Worm (Caenorhabditis elegans): ENCODE results near the gene C30F2.5.

DNA sequence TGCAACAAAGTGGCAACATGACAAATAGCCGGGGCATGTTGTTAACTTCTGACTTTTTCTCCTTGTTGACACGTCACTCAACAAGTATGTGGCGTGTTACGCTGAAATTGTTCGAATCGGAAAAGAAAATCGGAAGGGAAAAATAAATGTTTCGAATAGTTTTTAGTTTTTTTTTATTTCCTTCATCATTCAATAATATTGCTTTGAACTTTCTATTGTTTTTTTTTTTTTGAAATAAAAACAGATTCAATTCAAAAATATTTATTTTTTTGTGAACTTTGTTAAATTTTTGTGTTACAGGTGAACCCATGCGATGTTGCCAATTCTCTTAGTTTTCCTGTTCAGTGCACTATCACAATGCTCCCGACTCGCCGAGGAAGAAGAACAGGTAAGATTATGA, 44.9 kb upstream of the C30F2.5 start, which contains the start of gene cpd-2:
- TF ChIP-seq C04F5.9 (tag; optimal IDR thresholded peaks at IDR 0.05) (no peak), ceh-82 (tag; optimal IDR thresholded peaks at IDR 0.05) (no peak), zag-1 (tag; optimal IDR thresholded peaks at IDR 0.05) (no peak), nhr-237 (tag; optimal IDR thresholded peaks at IDR 0.05) (no peak), ama-1 (optimal IDR thresholded peaks at IDR 0.05) (no peak), sptf-1 (tag; optimal IDR thresholded peaks at IDR 0.05) (no peak), nhr-28 (tag; optimal IDR thresholded peaks at IDR 0.05) (no peak), tbx-2 (tag; optimal IDR thresholded peaks at IDR 0.05) (no peak), aly-2 (tag; optimal IDR thresholded peaks at IDR 0.05) (no peak), fkh-4 (tag; optimal IDR thresholded peaks at IDR 0.05; ENCODE audit: borderline replicate concordance) (no peak), unc-130 (tag; optimal IDR thresholded peaks at IDR 0.05) (no peak), snpc-4 (tag; optimal IDR thresholded peaks at IDR 0.05) (no peak), snu-23 (GFP tag; optimal IDR thresholded peaks at IDR 0.05) (no peak), irx-1 (tag; optimal IDR thresholded peaks at IDR 0.05) (no peak)

Measured in whole organism, L1 larva.